Worm (Caenorhabditis elegans) whole organism, L4/young adult: Measurements from ENCODE around the gene cky-1.

Experiments used
- W03F9.2 ChIP-seq: fragments of 150-350 bp; optimal IDR thresholded peaks from 2 replicates; lab custom pipeline; 2014; ENCODE audit warnings: missing biosample characterization, missing genetic modification characterization
- him-1 ChIP-seq: sonication (generic microtip); optimal IDR thresholded peaks from 2 replicates; lab custom pipeline; 2016; ENCODE audit warnings: missing genotype, missing genetic modification reagents, missing genetic modification characterization, missing compliant biosample characterization

ce11 chrV:12790188-12790587 is 53.7 kb downstream of the cky-1 start, which contains the start of gene srbc-43:
- TF ChIP-seq him-1 (tag; lab: Kevin White, UChicago) (no peak), W03F9.2 (tag; lab: Kevin White, UChicago) (no peak)
